Worm (Caenorhabditis elegans): ENCODE measurements around the gene Y39A3CL.4.

The Y39A3CL.4 gene

ce11 chrIII:1744486-1744885 lies 33.4 kb downstream of the Y39A3CL.4 start:
- TF ChIP-seq Y48G9A.11 (GFP tag; IDR thresholded peaks at IDR 0.05) (0 out of 2 replicates have a peak, but pooled peaks have one; percentile 31), dmd-6 (GFP tag; IDR thresholded peaks at IDR 0.05) (0 out of 2 replicates have a peak, but pooled peaks have one; percentile 19), dmd-8 (GFP tag; IDR thresholded peaks at IDR 0.05) (0 out of 2 replicates have a peak, but pooled peaks have one; percentile 43), sdz-12 (GFP tag; optimal IDR thresholded peaks at IDR 0.05) (no peak), lin-13 (GFP tag; optimal IDR thresholded peaks at IDR 0.05) (peak; percentile 32), pha-4 (GFP tag; IDR thresholded peaks at IDR 0.05) (0 out of 2 replicates have a peak, but pooled peaks have one; percentile 24), pha-4 (tag; optimal IDR thresholded peaks at IDR 0.05) (no peak), arid-1 (GFP tag; conservative IDR thresholded peaks at IDR 0.05) (no peak), duxl-1 (tag; optimal IDR thresholded peaks at IDR 0.05; ENCODE audit: poor library complexity) (no peak), lin-38 (GFP tag; IDR thresholded peaks at IDR 0.05) (peak; percentile 61), daf-16 (GFP tag; optimal IDR thresholded peaks at IDR 0.05) (peak in 1 of 2 experiments; percentile 31), daf-16 (tag; optimal IDR thresholded peaks at IDR 0.05) (no peak), F26F4.8 (GFP tag; conservative IDR thresholded peaks at IDR 0.05) (peak; percentile 67; the same call in 1 of the 2 replicates), egl-43 (GFP tag; IDR thresholded peaks at IDR 0.05) (peak; percentile 62; the same call in 1 of the 2 replicates)

DNA sequence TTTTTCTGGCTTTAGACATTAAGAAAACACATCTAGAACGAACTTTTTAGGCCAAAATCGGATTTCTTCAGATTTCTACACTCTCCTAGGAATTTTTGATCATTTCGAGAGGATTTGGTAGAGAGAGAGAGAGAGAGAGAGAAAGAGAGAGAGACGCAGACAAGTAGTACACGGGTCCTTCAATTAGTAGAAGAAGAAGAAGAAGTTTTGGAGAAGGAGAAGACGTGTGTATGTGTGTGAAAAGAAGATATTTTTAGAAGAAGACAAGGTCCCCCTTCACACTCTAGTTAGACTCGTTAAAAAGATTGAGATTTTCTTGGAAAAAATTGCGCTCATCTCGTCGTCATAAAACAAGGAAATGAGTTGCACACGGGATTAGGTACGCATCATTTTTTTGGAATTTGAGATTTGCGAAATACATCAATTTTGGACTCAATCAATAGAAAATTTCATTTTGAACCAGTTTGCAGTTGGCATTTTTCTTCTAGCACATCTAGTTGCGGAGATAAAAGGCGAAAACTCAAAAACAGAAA lies 34.3 kb downstream of the Y39A3CL.4 start:
- TF ChIP-seq mes-2 (tag; optimal IDR thresholded peaks at IDR 0.05; ENCODE audit: poor library complexity, severe bottlenecking), result no peak
- peak; percentile 51 for TF ChIP-seq aha-1 (tag)

ce11 chrIII:1743081-1743480 lies 34.8 kb downstream of the Y39A3CL.4 start:
- TF ChIP-seq lim-7 (GFP tag; IDR thresholded peaks at IDR 0.05), result peak; percentile 66; the same call in 1 of the 2 replicates
- peak; percentile 29; the same call in 1 of the 2 replicates for TF ChIP-seq vab-7 (GFP tag; IDR thresholded peaks at IDR 0.05)
- no peak for TF ChIP-seq lin-39 (tag; optimal IDR thresholded peaks at IDR 0.05)
- TF ChIP-seq D1046.2 (GFP tag; IDR thresholded peaks at IDR 0.05), result 0 out of 2 replicates have a peak, but pooled peaks have one; percentile 32
- peak; percentile 34 for TF ChIP-seq lin-13 (GFP tag; optimal IDR thresholded peaks at IDR 0.05)
- TF ChIP-seq F44E2.7 (GFP tag; IDR thresholded peaks at IDR 0.05), result 0 out of 2 replicates have a peak, but pooled peaks have one; percentile 11
- no peak for TF ChIP-seq spr-1 (tag; optimal IDR thresholded peaks at IDR 0.05)
- peak; percentile 34 for TF ChIP-seq mes-2 (tag; optimal IDR thresholded peaks at IDR 0.05; ENCODE audit: poor library complexity, severe bottlenecking)
- no peak for TF ChIP-seq unc-130 (GFP tag; optimal IDR thresholded peaks at IDR 0.05)
- TF ChIP-seq set-16 (GFP tag; IDR thresholded peaks at IDR 0.05), result peak; percentile 33
- TF ChIP-seq skn-1 (tag; optimal IDR thresholded peaks at IDR 0.05), result no peak
- TF ChIP-seq lin-38 (GFP tag; IDR thresholded peaks at IDR 0.05), result peak; percentile 45
- no peak for TF ChIP-seq nhr-10 (tag; optimal IDR thresholded peaks at IDR 0.05)
- no peak for TF ChIP-seq lin-1 (GFP tag; IDR thresholded peaks at IDR 0.05)
- no peak for TF ChIP-seq daf-16 (GFP tag; optimal IDR thresholded peaks at IDR 0.05)
- peak; percentile 25 for TF ChIP-seq daf-16 (tag; optimal IDR thresholded peaks at IDR 0.05)
- peak; percentile 73 for TF ChIP-seq aha-1 (tag)
- peak; percentile 75 for TF ChIP-seq egl-43 (GFP tag; IDR thresholded peaks at IDR 0.05)
- TF ChIP-seq Y105C5A.15 (GFP tag; IDR thresholded peaks at IDR 0.05), result 0 out of 2 replicates have a peak, but pooled peaks have one; percentile 10
- TF ChIP-seq zfp-2 (tag; optimal IDR thresholded peaks at IDR 0.05), result no peak
- no peak for TF ChIP-seq dmd-8 (GFP tag; IDR thresholded peaks at IDR 0.05)
- TF ChIP-seq fkh-10 (GFP tag; optimal IDR thresholded peaks at IDR 0.05), result no peak
- no peak for TF ChIP-seq sdz-12 (GFP tag; optimal IDR thresholded peaks at IDR 0.05)
- TF ChIP-seq daf-8 (GFP tag; IDR thresholded peaks at IDR 0.05), result no peak
- 0 out of 2 replicates have a peak, but pooled peaks have one; percentile 21 for TF ChIP-seq pha-4 (GFP tag; IDR thresholded peaks at IDR 0.05)
- no peak for TF ChIP-seq pha-4 (tag; optimal IDR thresholded peaks at IDR 0.05)
- no peak for TF ChIP-seq unc-62 (GFP tag; optimal IDR thresholded peaks at IDR 0.05 in 1 of 2)
- TF ChIP-seq unc-62 (tag; optimal IDR thresholded peaks at IDR 0.05), result no peak
- TF ChIP-seq Y48G9A.11 (GFP tag; IDR thresholded peaks at IDR 0.05), result no peak
- no peak for TF ChIP-seq egl-27 (tag; optimal IDR thresholded peaks at IDR 0.05)
- TF ChIP-seq tra-1 (GFP tag; IDR thresholded peaks at IDR 0.05), result peak; percentile 16; the same call in 1 of the 2 replicates

Measured in whole organism, L4 larva.